Worm (Caenorhabditis elegans) whole organism, early embryonic: Measurements from ENCODE around the gene gldi-11.

ENCODE experiments used
- B0310.2 ChIP-seq: sonication (generic microtip); optimal IDR thresholded peaks from 2 replicates; lab custom pipeline; 2016; ENCODE audit warnings: mild to moderate bottlenecking, missing genetic modification characterization, missing compliant biosample characterization
- ama-1 ChIP-seq: fragments of 150-350 bp; optimal IDR thresholded peaks from 2 replicates; lab custom pipeline; 2014
- ceh-36 ChIP-seq: sonication (generic microtip); optimal IDR thresholded peaks from 2 replicates; lab custom pipeline; 2016; ENCODE audit warnings: missing genetic modification characterization, inconsistent platforms, missing compliant biosample characterization
- ets-7 ChIP-seq: sonication (generic microtip); optimal IDR thresholded peaks from 2 replicates; lab custom pipeline; 2016; ENCODE audit warnings: missing genotype, missing genetic modification characterization, missing compliant biosample characterization
- flt-1 ChIP-seq: fragments of 200-800 bp; sonication (Bioruptor generic); IDR thresholded peaks from 2 replicates; pipeline ENCODE4 v1.3.6; 2022; ENCODE audit warnings: missing genetic modification characterization, missing compliant biosample characterization
- hmbx-1 ChIP-seq: sonication (generic microtip); optimal IDR thresholded peaks from 2 replicates; lab custom pipeline; 2016; ENCODE audit warnings: mild to moderate bottlenecking, missing genetic modification characterization, missing compliant biosample characterization
- hmg-4 ChIP-seq: fragments of 200-800 bp; sonication (Bioruptor generic); optimal IDR thresholded peaks from 2 replicates; lab custom pipeline; 2018; ENCODE audit warnings: mild to moderate bottlenecking, missing genetic modification characterization, missing compliant biosample characterization
- hnd-1 ChIP-seq: sonication (generic microtip); optimal IDR thresholded peaks from 2 replicates; lab custom pipeline; 2016; ENCODE audit warnings: missing genetic modification characterization, missing compliant biosample characterization
- pes-1 ChIP-seq: fragments of 200-800 bp; sonication (Bioruptor generic); IDR thresholded peaks from 2 replicates; pipeline ENCODE4 v1.3.6; 2022; ENCODE audit warnings: missing genetic modification reagents, missing genetic modification characterization, missing compliant biosample characterization
- scrt-1 ChIP-seq: fragments of 200-800 bp; sonication (Bioruptor generic); IDR thresholded peaks from 2 replicates; pipeline ENCODE4 v1.3.6; 2022; ENCODE audit warnings: missing genetic modification characterization, missing compliant biosample characterization
- sea-1 ChIP-seq: fragments of 200-800 bp; sonication (Bioruptor generic); conservative IDR thresholded peaks from 2 replicates; pipeline ENCODE4 v1.3.6; 2022; ENCODE audit warnings: missing genetic modification characterization, missing compliant biosample characterization
- tbx-37 ChIP-seq: fragments of 200-800 bp; sonication (Bioruptor generic); conservative IDR thresholded peaks from 2 replicates; pipeline ENCODE4 v1.3.6; 2022; ENCODE audit warnings: missing genetic modification reagents, missing genetic modification characterization, missing compliant biosample characterization
- tra-4 ChIP-seq: sonication (generic microtip); optimal IDR thresholded peaks from 2 replicates; lab custom pipeline; 2017; ENCODE audit warnings: missing genetic modification characterization, missing compliant biosample characterization

ce11 chrII:4908160-4908559 lies 37.4 kb downstream of the gldi-11 start:
- TF ChIP-seq ets-7 (tag; lab: Kevin White, UChicago), result no peak
- no peak for TF ChIP-seq ceh-36 (tag; lab: Kevin White, UChicago)
- TF ChIP-seq tra-4 (tag; lab: Kevin White, UChicago), result no peak
- no peak for TF ChIP-seq hnd-1 (tag; lab: Kevin White, UChicago)
- no peak for TF ChIP-seq sea-1 (GFP tag; lab: Robert Waterston, UW)
- TF ChIP-seq hmbx-1 (tag; lab: Kevin White, UChicago), result no peak
- no peak for TF ChIP-seq scrt-1 (GFP tag; lab: Robert Waterston, UW)
- TF ChIP-seq ama-1, result no peak
- no peak for TF ChIP-seq hmg-4
- TF ChIP-seq tbx-37 (GFP tag; lab: Robert Waterston, UW), result no peak
- TF ChIP-seq B0310.2 (tag; lab: Kevin White, UChicago), result no peak
- TF ChIP-seq flt-1 (GFP tag; lab: Robert Waterston, UW), result no peak
- no peak for TF ChIP-seq pes-1 (GFP tag; lab: Robert Waterston, UW)
